Fruit fly (Drosophila melanogaster): ENCODE data around the gene CG43680.

DNA sequence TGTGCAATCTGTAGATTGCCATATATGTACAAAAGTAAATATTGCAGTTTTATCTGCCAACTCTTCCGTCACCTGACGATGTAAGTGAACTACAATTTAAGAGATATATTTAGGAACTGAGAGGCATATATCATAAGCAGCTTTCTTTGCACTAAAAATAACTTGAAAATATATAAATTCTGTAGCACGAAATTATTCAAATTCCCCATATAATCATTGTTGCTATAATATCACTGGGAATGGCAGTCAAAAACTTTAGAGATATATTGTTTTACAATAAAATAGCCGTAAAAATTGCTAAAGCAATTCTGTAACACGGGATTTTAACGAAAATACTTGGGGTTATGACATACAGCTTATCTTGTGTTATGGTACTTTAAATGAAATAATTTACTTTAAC is 1.8 kb downstream of the CG43680 start, which contains the start of gene CG43679:
- no peak for TF ChIP-seq CTCF (optimal IDR thresholded peaks at IDR 0.05)
- no peak for TF ChIP-seq CG8478 (optimal IDR thresholded peaks at IDR 0.05)

Data from S2 (cell line).